Fruit fly (Drosophila melanogaster): ENCODE results near the gene CG11369.

DNA sequence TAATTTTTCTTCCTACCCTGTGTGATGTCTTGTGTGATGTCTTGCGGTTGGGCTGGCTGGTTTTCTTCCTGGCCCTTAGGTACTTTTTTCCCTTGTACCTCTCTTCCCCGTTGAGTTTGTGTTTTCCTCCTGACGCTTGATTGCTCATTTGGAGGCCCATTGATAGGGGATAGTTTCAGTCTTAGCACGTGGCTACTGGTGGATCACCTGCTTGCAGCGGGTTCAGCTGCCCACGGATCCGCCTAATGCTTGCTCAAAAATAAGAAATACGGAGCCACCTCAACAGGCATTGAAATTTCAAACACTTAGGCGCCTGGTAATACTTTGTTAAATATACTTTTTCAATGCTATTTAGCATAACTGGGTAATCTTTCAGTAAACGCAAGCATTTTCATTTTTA lies at the start of gene CG11369:
- TF ChIP-seq Hey (tag; optimal IDR thresholded peaks at IDR 0.05) (no peak), NFAT (GFP tag; IDR thresholded peaks at IDR 0.05) (no peak)
